Fruit fly (Drosophila melanogaster) whole organism, embryonic: ENCODE data around the gene CG31100.

ENCODE experiments used
- CG30431 ChIP-seq: fragments of 200-800 bp; sonication (Bioruptor generic); optimal IDR thresholded peaks from 2 replicates; lab custom pipeline; 2017; ENCODE audit warnings: missing biosample characterization, missing genetic modification characterization
- CG5953 ChIP-seq: fragments of 200-800 bp; sonication (Bioruptor generic); IDR thresholded peaks from 2 replicates; pipeline ENCODE4 v1.3.6; 2022; ENCODE audit warnings: missing biosample characterization, missing genetic modification characterization

DNA sequence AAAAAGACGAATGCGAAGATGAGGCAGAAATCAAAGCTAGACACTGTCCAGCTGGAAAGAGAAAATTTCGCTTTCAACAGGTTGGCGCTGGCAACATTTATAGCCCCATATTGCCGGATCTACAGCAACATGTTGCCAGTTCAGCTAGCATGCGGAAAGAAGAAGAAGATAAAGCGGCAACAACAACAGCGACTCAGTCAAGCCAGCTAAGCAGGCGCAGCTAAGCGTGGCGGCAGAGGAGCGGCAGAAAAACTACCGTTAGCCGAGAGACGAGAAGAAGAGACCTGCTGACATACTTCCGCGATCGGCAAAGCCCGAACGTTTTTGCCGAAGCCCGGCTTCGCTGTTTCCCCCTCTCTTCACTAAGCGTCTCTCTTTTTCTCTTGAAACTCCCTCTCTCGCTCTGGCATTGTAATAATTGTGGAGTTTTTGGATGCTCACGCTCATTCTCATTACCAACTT, 48.1 kb downstream of the CG31100 start:
- TF ChIP-seq CG30431 (GFP tag; lab: Kevin White, UChicago) (no peak), CG5953 (GFP tag; lab: Robert Waterston, UW) (no peak)
